Fruit fly (Drosophila melanogaster): Measurements from ENCODE around the gene Lkb1.

Lkb1 gene

dm6 chr3R:13660924-13661659 lies 15.3 kb upstream of the Lkb1 start, which contains the start of gene B52 (continued):
- TF ChIP-seq lov (optimal IDR thresholded peaks at IDR 0.05) (no peak), lov (GFP tag; IDR thresholded peaks at IDR 0.05) (peak; percentile 69; the same call in 1 of the 3 replicates), CG17802 (tag; optimal IDR thresholded peaks at IDR 0.05) (peak; percentile 93), CG15696 (tag; optimal IDR thresholded peaks at IDR 0.05) (peak; percentile 10), CG31441 (GFP tag; IDR thresholded peaks at IDR 0.05) (no peak; the same call in none of the 2 replicates), HmgD (GFP tag; optimal IDR thresholded peaks at IDR 0.05) (peak; percentile 45), CG8359 (GFP tag; optimal IDR thresholded peaks at IDR 0.05; ENCODE audit: borderline replicate concordance) (peak; percentile 51), CG30020 (tag; optimal IDR thresholded peaks at IDR 0.05) (peak; percentile 89), trem (tag; optimal IDR thresholded peaks at IDR 0.05) (peak; percentile 54), wor (GFP tag; IDR thresholded peaks at IDR 0.05) (no peak), CG1233 (GFP tag; optimal IDR thresholded peaks at IDR 0.05) (peak; percentile 63), dimm (GFP tag; IDR thresholded peaks at IDR 0.05) (no peak), GATAe (GFP tag; conservative IDR thresholded peaks at IDR 0.05) (no peak), nau (GFP tag; optimal IDR thresholded peaks at IDR 0.05) (no peak), nerfin-1 (tag; optimal IDR thresholded peaks at IDR 0.05) (peak; percentile 75), ase (GFP tag; IDR thresholded peaks at IDR 0.05) (peak; percentile 46; the same call in 1 of the 3 replicates), en (GFP tag; optimal IDR thresholded peaks at IDR 0.05) (peak; percentile 57), CG15011 (GFP tag; optimal IDR thresholded peaks at IDR 0.05) (peak; percentile 51), Sox100B (GFP tag; optimal IDR thresholded peaks at IDR 0.05) (peak; percentile 62), NK7.1 (GFP tag; optimal IDR thresholded peaks at IDR 0.05) (no peak), Ssrp (tag; optimal IDR thresholded peaks at IDR 0.05) (no peak), tll (GFP tag; optimal IDR thresholded peaks at IDR 0.05) (peak in 1 of 2 experiments; percentile 45), CG17912 (GFP tag; optimal IDR thresholded peaks at IDR 0.05) (peak; percentile 71), bcd (GFP tag; optimal IDR thresholded peaks at IDR 0.05) (peak; percentile 78), YL-1 (GFP tag; optimal IDR thresholded peaks at IDR 0.05) (peak; percentile 96), CG1024 (GFP tag; IDR thresholded peaks at IDR 0.05) (peak; percentile 80), CG16813 (GFP tag; IDR thresholded peaks at IDR 0.05; ENCODE audit: partially characterized antibody) (peak; percentile 60), CG7786 (GFP tag; optimal IDR thresholded peaks at IDR 0.05) (peak; percentile 21), Asciz (GFP tag; optimal IDR thresholded peaks at IDR 0.05) (peak; percentile 71), B-H1 (GFP tag; IDR thresholded peaks at IDR 0.05) (peak; percentile 28; the same call in 2 of the 3 replicates), Aef1 (GFP tag; IDR thresholded peaks at IDR 0.05) (peak; percentile 55; the same call in 1 of the 3 replicates), CG11696 (GFP tag; IDR thresholded peaks at IDR 0.05) (no peak), CG10147 (GFP tag; optimal IDR thresholded peaks at IDR 0.05) (peak; percentile 42), CG2678 (tag; optimal IDR thresholded peaks at IDR 0.05) (no peak), fd96Cb (tag; optimal IDR thresholded peaks at IDR 0.05) (peak; percentile 31), mam (GFP tag; optimal IDR thresholded peaks at IDR 0.05) (peak; percentile 66), CG2889 (GFP tag; IDR thresholded peaks at IDR 0.05) (0 out of 3 replicates have a peak, but pooled peaks have one; percentile 42), CG14441 (GFP tag; IDR thresholded peaks at IDR 0.05) (peak; percentile 47; the same call in 1 of the 2 replicates), tgo (GFP tag; IDR thresholded peaks at IDR 0.05) (peak; percentile 23; the same call in 1 of the 3 replicates), Sox102F (GFP tag; optimal IDR thresholded peaks at IDR 0.05) (no peak), slbo (GFP tag; IDR thresholded peaks at IDR 0.05) (peak; percentile 68), br (optimal IDR thresholded peaks at IDR 0.05) (no peak), dm (GFP tag; optimal IDR thresholded peaks at IDR 0.05) (peak; percentile 80), tup (GFP tag; optimal IDR thresholded peaks at IDR 0.05) (no peak), CG18764 (GFP tag; optimal IDR thresholded peaks at IDR 0.05) (peak; percentile 55), wdn (GFP tag; IDR thresholded peaks at IDR 0.05) (peak; percentile 56; the same call in 1 of the 2 replicates), tio (GFP tag; optimal IDR thresholded peaks at IDR 0.05) (peak; percentile 68), CG1602 (GFP tag; optimal IDR thresholded peaks at IDR 0.05) (peak; percentile 25), Drgx (GFP tag; IDR thresholded peaks at IDR 0.05) (peak; percentile 50)

All from whole organism, embryonic.